Fruit fly (Drosophila melanogaster) whole organism, embryonic: ENCODE results near the gene CG17329.

Experiments used
- CG11085 ChIP-seq: fragments of 200-800 bp; sonication (Bioruptor generic); IDR thresholded peaks from 2 replicates; pipeline ENCODE4 v1.3.6; 2022; ENCODE audit warnings: missing biosample characterization, missing genetic modification characterization
- CG11504 ChIP-seq: fragments of 200-800 bp; sonication (Bioruptor generic); optimal IDR thresholded peaks from 3 replicates; lab custom pipeline; 2019; ENCODE audit warnings: missing biosample characterization, mild to moderate bottlenecking, missing genetic modification characterization, moderate library complexity
- CG11723 ChIP-seq: fragments of 200-800 bp; sonication (Bioruptor generic); optimal IDR thresholded peaks from 2 replicates; lab custom pipeline; 2017; ENCODE audit warnings: missing biosample characterization, mild to moderate bottlenecking, missing genetic modification characterization
- CG13296 ChIP-seq: fragments of 200-800 bp; sonication (Bioruptor generic); optimal IDR thresholded peaks from 3 replicates; lab custom pipeline; 2018; ENCODE audit warnings: missing biosample characterization, mild to moderate bottlenecking, missing genetic modification characterization
- CG15479 ChIP-seq: fragments of 200-800 bp; sonication (Bioruptor generic); optimal IDR thresholded peaks from 3 replicates; lab custom pipeline; 2019; ENCODE audit warnings: missing biosample characterization, mild to moderate bottlenecking, missing genetic modification characterization, moderate library complexity
- CG16779 ChIP-seq: fragments of 200-800 bp; sonication (Bioruptor generic); IDR thresholded peaks from 2 replicates; pipeline ENCODE4 v1.3.6; 2022; ENCODE audit warnings: missing biosample characterization, missing genetic modification characterization
- CG16815 ChIP-seq: fragments of 200-800 bp; sonication (Bioruptor generic); optimal IDR thresholded peaks from 3 replicates; lab custom pipeline; 2017; ENCODE audit warnings: missing biosample characterization, mild to moderate bottlenecking, missing genetic modification characterization
- CG17385 ChIP-seq: fragments of 200-800 bp; sonication (Bioruptor generic); optimal IDR thresholded peaks from 3 replicates; lab custom pipeline; 2018; ENCODE audit warnings: missing biosample characterization, mild to moderate bottlenecking, missing genetic modification characterization
- CG2678 ChIP-seq: fragments of 200-800 bp; sonication (Bioruptor generic); optimal IDR thresholded peaks from 3 replicates; lab custom pipeline; 2019; ENCODE audit warnings: missing biosample characterization, mild to moderate bottlenecking, missing genetic modification characterization, moderate library complexity
- CG2712 ChIP-seq: fragments of 200-800 bp; optimal IDR thresholded peaks from 3 replicates; lab custom pipeline; 2019; ENCODE audit warnings: missing biosample characterization, mild to moderate bottlenecking, missing genetic modification characterization, moderate library complexity
- CG3163 ChIP-seq: fragments of 200-800 bp; sonication (Bioruptor generic); optimal IDR thresholded peaks from 3 replicates; lab custom pipeline; 2016; ENCODE audit warnings: missing biosample characterization, missing genetic modification characterization
- CG3281 ChIP-seq: fragments of 200-800 bp; sonication (Bioruptor generic); optimal IDR thresholded peaks from 3 replicates; lab custom pipeline; 2017; ENCODE audit warnings: missing biosample characterization, mild to moderate bottlenecking, missing genetic modification characterization
- CG6813 ChIP-seq: fragments of 200-800 bp; sonication (Bioruptor generic); optimal IDR thresholded peaks from 2 replicates; lab custom pipeline; 2017; ENCODE audit warnings: missing biosample characterization, missing genetic modification characterization, mild to moderate bottlenecking, moderate library complexity, missing genetic modification reagents
- CG7271 ChIP-seq: fragments of 200-800 bp; sonication (Bioruptor generic); optimal IDR thresholded peaks from 2 replicates; lab custom pipeline; 2018; ENCODE audit warnings: missing biosample characterization, mild to moderate bottlenecking, missing genetic modification characterization, moderate library complexity
- CG8388 ChIP-seq: fragments of 200-800 bp; sonication (Bioruptor generic); optimal IDR thresholded peaks from 2 replicates; lab custom pipeline; 2019; ENCODE audit warnings: missing biosample characterization, mild to moderate bottlenecking, missing genetic modification characterization, moderate library complexity
- CG9609 ChIP-seq: fragments of 200-800 bp; sonication (Bioruptor generic); optimal IDR thresholded peaks from 3 replicates; lab custom pipeline; 2016; ENCODE audit warnings: missing biosample characterization, missing genetic modification characterization
- CTCF ChIP-seq: fragments of 200-800 bp; sonication (Bioruptor generic); optimal IDR thresholded peaks from 2 replicates; lab custom pipeline; 2017; ENCODE audit warnings: missing biosample characterization, mild to moderate bottlenecking, missing genetic modification characterization, moderate library complexity
- D19A ChIP-seq: fragments of 200-800 bp; optimal IDR thresholded peaks from 3 replicates; lab custom pipeline; 2019; ENCODE audit warnings: missing biosample characterization, mild to moderate bottlenecking, missing genetic modification characterization, moderate library complexity
- Dek ChIP-seq: fragments of 200-800 bp; sonication (Bioruptor generic); optimal IDR thresholded peaks from 3 replicates; lab custom pipeline; 2019; ENCODE audit warnings: missing biosample characterization, mild to moderate bottlenecking, missing genetic modification characterization, moderate library complexity
- MESR4 ChIP-seq: fragments of 200-800 bp; sonication (Bioruptor generic); optimal IDR thresholded peaks from 2 replicates; lab custom pipeline; 2018; ENCODE audit warnings: missing biosample characterization, mild to moderate bottlenecking, missing genetic modification characterization, moderate library complexity
- Mrtf ChIP-seq: fragments of 200-800 bp; sonication (Bioruptor generic); IDR thresholded peaks from 3 replicates; pipeline ENCODE4 v1.3.6; 2022; ENCODE audit warnings: missing biosample characterization, missing genetic modification characterization
- NK7.1 ChIP-seq: fragments of 200-800 bp; sonication (Bioruptor generic); optimal IDR thresholded peaks from 3 replicates; lab custom pipeline; 2016; ENCODE audit warnings: missing biosample characterization, missing genetic modification characterization
- Scr ChIP-seq: fragments of 200-800 bp; sonication (Bioruptor generic); IDR thresholded peaks from 2 replicates; pipeline ENCODE4 v1.3.6; 2022; ENCODE audit warnings: missing biosample characterization, missing genetic modification characterization; ENCODE audit not compliant: partially characterized antibody
- Side ChIP-seq: fragments of 200-800 bp; sonication (Bioruptor generic); optimal IDR thresholded peaks from 2 replicates; lab custom pipeline; 2016; ENCODE audit warnings: missing biosample characterization, missing genetic modification characterization
- Sox100B ChIP-seq: fragments of 200-800 bp; sonication (Bioruptor generic); optimal IDR thresholded peaks from 3 replicates; lab custom pipeline; 2018; ENCODE audit warnings: missing biosample characterization, mild to moderate bottlenecking, missing genetic modification characterization
- Stat92E ChIP-seq, 3 experiments: fragments of >200 bp in 2 of 3; fragments of 200-800 bp in 1 of 3; sonication (Bioruptor generic) in 1 of 3; optimal IDR thresholded peaks; 2 replicates each; lab custom pipeline; 2017 to 2019; ENCODE audit warnings: missing biosample characterization in 3 of 3, missing genetic modification characterization in 3 of 3, mild to moderate bottlenecking in 1 of 3, moderate library complexity in 1 of 3
- YL-1 ChIP-seq: fragments of 200-800 bp; sonication (Bioruptor generic); optimal IDR thresholded peaks from 3 replicates; lab custom pipeline; 2017; ENCODE audit warnings: missing biosample characterization, mild to moderate bottlenecking, missing genetic modification characterization
- ap ChIP-seq: fragments of 200-800 bp; sonication (Bioruptor generic); IDR thresholded peaks from 2 replicates; pipeline ENCODE4 v1.3.6; 2022; ENCODE audit warnings: missing biosample characterization, missing genetic modification characterization
- ato ChIP-seq: fragments of 200-800 bp; sonication (Bioruptor generic); IDR thresholded peaks from 2 replicates; pipeline ENCODE4 v1.3.6; 2022; ENCODE audit warnings: missing biosample characterization, missing genetic modification characterization; ENCODE audit not compliant: partially characterized antibody
- cas ChIP-seq: fragments of 200-800 bp; sonication (Bioruptor generic); IDR thresholded peaks from 2 replicates; pipeline ENCODE4 v1.3.6; 2022; ENCODE audit warnings: missing biosample characterization, missing genetic modification characterization
- chif ChIP-seq, 2 experiments: fragments of 200-800 bp; sonication (Bioruptor generic); optimal IDR thresholded peaks; 3 replicates each; lab custom pipeline; 2016; ENCODE audit warnings: missing biosample characterization in 2 of 2, missing genetic modification characterization in 2 of 2
- disco-r ChIP-seq: fragments of 200-800 bp; sonication (Bioruptor generic); optimal IDR thresholded peaks from 2 replicates; lab custom pipeline; 2016; ENCODE audit warnings: missing biosample characterization, missing genetic modification characterization
- dmrt11E ChIP-seq: fragments of 200-800 bp; sonication (Bioruptor generic); optimal IDR thresholded peaks from 3 replicates; lab custom pipeline; 2018; ENCODE audit warnings: missing biosample characterization, mild to moderate bottlenecking, missing genetic modification characterization, moderate library complexity
- eve ChIP-seq, 2 experiments: fragments of >200 bp; optimal IDR thresholded peaks; 2 replicates each; lab custom pipeline; 2017; ENCODE audit warnings: missing biosample characterization in 2 of 2, missing genetic modification characterization in 2 of 2
- fd3F ChIP-seq: fragments of 200-800 bp; sonication (Bioruptor generic); optimal IDR thresholded peaks from 2 replicates; lab custom pipeline; 2018; ENCODE audit warnings: missing biosample characterization, mild to moderate bottlenecking, missing genetic modification characterization, moderate library complexity
- gce ChIP-seq: fragments of 200-800 bp; sonication (Bioruptor generic); IDR thresholded peaks from 3 replicates; pipeline ENCODE4 v1.3.6; 2022; ENCODE audit warnings: missing biosample characterization, missing genetic modification characterization
- hb ChIP-seq: fragments of 200-800 bp; sonication (Bioruptor generic); IDR thresholded peaks from 3 replicates; pipeline ENCODE4 v1.3.6; 2022; ENCODE audit warnings: missing biosample characterization, missing genetic modification characterization; ENCODE audit not compliant: partially characterized antibody
- ind ChIP-seq: fragments of 200-800 bp; sonication (Bioruptor generic); optimal IDR thresholded peaks from 3 replicates; lab custom pipeline; 2016; ENCODE audit warnings: missing biosample characterization, missing genetic modification characterization
- ken ChIP-seq: fragments of 200-800 bp; sonication (Bioruptor generic); IDR thresholded peaks from 3 replicates; pipeline ENCODE4 v1.3.6; 2022; ENCODE audit warnings: missing biosample characterization, missing genetic modification characterization
- knrl ChIP-seq: fragments of 200-800 bp; sonication (Bioruptor generic); IDR thresholded peaks from 3 replicates; pipeline ENCODE4 v1.3.6; 2022; ENCODE audit warnings: missing biosample characterization, missing genetic modification characterization; ENCODE audit not compliant: partially characterized antibody
- lilli ChIP-seq: fragments of 200-800 bp; sonication (Bioruptor generic); optimal IDR thresholded peaks from 3 replicates; lab custom pipeline; 2016; ENCODE audit warnings: missing biosample characterization, missing genetic modification characterization
- lov ChIP-seq, 2 experiments: fragments of 200-800 bp in 1 of 2; fragments of >200 bp in 1 of 2; sonication (Bioruptor generic) in 1 of 2; IDR thresholded peaks in 1 of 2; optimal IDR thresholded peaks in 1 of 2; 2 replicates in 1 of 2; 3 replicates in 1 of 2; pipeline versions ENCODE4 v1.3.6 to Lab custom; 2017 to 2022; ENCODE audit warnings: missing biosample characterization in 1 of 2, missing genetic modification characterization in 1 of 2
- nau ChIP-seq: fragments of 200-800 bp; sonication (Bioruptor generic); optimal IDR thresholded peaks from 3 replicates; lab custom pipeline; 2017; ENCODE audit warnings: missing biosample characterization, mild to moderate bottlenecking, missing genetic modification characterization, missing genetic modification reagents
- pros ChIP-seq: fragments of 200-800 bp; sonication (Bioruptor generic); optimal IDR thresholded peaks from 3 replicates; lab custom pipeline; 2019; ENCODE audit warnings: missing biosample characterization, mild to moderate bottlenecking, missing genetic modification characterization, moderate library complexity
- pum ChIP-seq: fragments of 200-800 bp; sonication (Bioruptor generic); optimal IDR thresholded peaks from 2 replicates; lab custom pipeline; 2016; ENCODE audit warnings: missing biosample characterization, missing genetic modification characterization
- sens ChIP-seq: fragments of 200-800 bp; sonication (Bioruptor generic); peaks from one replicate; lab custom pipeline; 2016; ENCODE audit warnings: missing biosample characterization, missing genetic modification characterization
- shn ChIP-seq: fragments of 200-800 bp; sonication (Bioruptor generic); optimal IDR thresholded peaks from 3 replicates; lab custom pipeline; 2016; ENCODE audit warnings: missing biosample characterization, missing genetic modification characterization
- tna ChIP-seq: fragments of 200-800 bp; sonication (Bioruptor generic); IDR thresholded peaks from 2 replicates; pipeline ENCODE4 v1.3.6; 2022; ENCODE audit warnings: missing biosample characterization, missing genetic modification characterization; ENCODE audit not compliant: partially characterized antibody
- unc-4 ChIP-seq: fragments of 200-800 bp; sonication (Bioruptor generic); IDR thresholded peaks from 2 replicates; pipeline ENCODE4 v1.3.6; 2022; ENCODE audit warnings: missing biosample characterization, missing genetic modification characterization; ENCODE audit not compliant: partially characterized antibody

Gene CG17329

dm6 chr2L:16251598-16252131 is 39.4 kb upstream of the CG17329 start, which contains the start of gene CG46309 (continued):
- TF ChIP-seq Mrtf (GFP tag; lab: Robert Waterston, UW) (no peak), ken (GFP tag; lab: Robert Waterston, UW) (no peak), MESR4 (GFP tag; lab: Kevin White, UChicago) (no peak), ap (GFP tag; lab: Robert Waterston, UW) (no peak), eve (GFP tag; optimal IDR thresholded peaks at IDR 0.05; lab: Kevin White, UChicago) (no peak), CG11723 (GFP tag; lab: Kevin White, UChicago) (no peak), CG3163 (GFP tag; lab: Kevin White, UChicago) (peak; percentile 36), CG7271 (tag; lab: Kevin White, UChicago) (no peak), fd3F (GFP tag; lab: Kevin White, UChicago) (peak; percentile 13), chif (GFP tag; optimal IDR thresholded peaks at IDR 0.05; lab: Kevin White, UChicago) (peak in 1 of 2 experiments; percentile 42), CG16815 (GFP tag; lab: Kevin White, UChicago) (no peak), lov (optimal IDR thresholded peaks at IDR 0.05; lab: Kevin White, UChicago) (no peak), lov (GFP tag; IDR thresholded peaks at IDR 0.05; lab: Robert Waterston, UW) (no peak), Side (GFP tag; lab: Kevin White, UChicago) (no peak), CG13296 (GFP tag; lab: Kevin White, UChicago) (peak; percentile 33), CG11504 (no peak), cas (peak; percentile 36; the same call in 1 of the 2 replicates), YL-1 (GFP tag; lab: Kevin White, UChicago) (no peak), CG15479 (GFP tag; lab: Kevin White, UChicago) (peak; percentile 60), tna (GFP tag; lab: Robert Waterston, UW) (peak; percentile 99), gce (GFP tag; lab: Robert Waterston, UW) (no peak), Dek (tag; lab: Kevin White, UChicago) (no peak), CG8388 (GFP tag; lab: Kevin White, UChicago) (peak; percentile 66), CTCF (no peak), CG17385 (GFP tag; lab: Kevin White, UChicago) (no peak), ato (GFP tag; lab: Robert Waterston, UW) (peak; percentile 98), CG3281 (GFP tag; lab: Kevin White, UChicago) (peak; percentile 52), nau (GFP tag; lab: Kevin White, UChicago) (no peak), CG2712 (tag; lab: Kevin White, UChicago) (no peak), dmrt11E (tag; lab: Kevin White, UChicago) (no peak), pum (GFP tag; lab: Kevin White, UChicago) (no peak), unc-4 (GFP tag; lab: Robert Waterston, UW) (no peak), hb (peak; percentile 89; the same call in 2 of the 3 replicates), lilli (GFP tag; lab: Kevin White, UChicago) (peak; percentile 70), CG6813 (GFP tag; lab: Kevin White, UChicago) (peak; percentile 37), knrl (no peak; the same call in 2 of the 3 replicates), CG16779 (GFP tag; lab: Robert Waterston, UW) (no peak), Stat92E (GFP tag; optimal IDR thresholded peaks at IDR 0.05; lab: Kevin White, UChicago) (no peak), CG11085 (GFP tag; lab: Robert Waterston, UW) (no peak), ind (GFP tag; lab: Kevin White, UChicago) (peak; percentile 35), Scr (peak; percentile 89), CG9609 (no peak), sens (GFP tag; lab: Kevin White, UChicago) (peak; percentile 85), D19A (tag; lab: Kevin White, UChicago) (no peak), disco-r (GFP tag; lab: Kevin White, UChicago) (peak; percentile 43), CG2678 (tag; lab: Kevin White, UChicago) (no peak), shn (GFP tag; lab: Kevin White, UChicago) (no peak), pros (GFP tag; lab: Kevin White, UChicago) (no peak), NK7.1 (no peak), Sox100B (peak; percentile 33)
